Worm (Caenorhabditis elegans): ENCODE results near the gene F59B10.3.

Gene F59B10.3

DNA sequence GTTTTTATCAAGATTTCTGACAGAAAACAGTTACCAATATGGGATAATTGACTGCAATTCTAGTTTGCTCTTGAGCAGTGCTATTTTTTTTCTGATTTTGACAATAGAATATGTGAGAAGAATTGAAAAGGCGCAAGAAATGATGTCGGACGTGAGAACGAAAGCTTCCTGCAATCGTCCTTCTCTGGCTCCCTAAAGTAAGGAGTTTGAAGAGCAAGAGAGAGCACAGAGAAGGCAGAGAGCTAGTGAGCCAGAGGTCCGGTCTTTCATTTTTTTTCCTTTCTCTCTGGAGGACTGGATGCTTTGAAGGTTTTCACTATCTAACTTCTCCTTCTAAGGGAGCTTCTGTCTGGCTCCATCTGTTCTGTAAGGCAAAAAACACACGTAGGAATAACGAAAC lies 39.8 kb downstream of the F59B10.3 start:
- TF ChIP-seq nhr-28 (tag; optimal IDR thresholded peaks at IDR 0.05) = no peak
- peak; percentile 13 for TF ChIP-seq ces-1 (GFP tag; optimal IDR thresholded peaks at IDR 0.05)
- no peak for TF ChIP-seq blmp-1 (tag; optimal IDR thresholded peaks at IDR 0.05)

DNA sequence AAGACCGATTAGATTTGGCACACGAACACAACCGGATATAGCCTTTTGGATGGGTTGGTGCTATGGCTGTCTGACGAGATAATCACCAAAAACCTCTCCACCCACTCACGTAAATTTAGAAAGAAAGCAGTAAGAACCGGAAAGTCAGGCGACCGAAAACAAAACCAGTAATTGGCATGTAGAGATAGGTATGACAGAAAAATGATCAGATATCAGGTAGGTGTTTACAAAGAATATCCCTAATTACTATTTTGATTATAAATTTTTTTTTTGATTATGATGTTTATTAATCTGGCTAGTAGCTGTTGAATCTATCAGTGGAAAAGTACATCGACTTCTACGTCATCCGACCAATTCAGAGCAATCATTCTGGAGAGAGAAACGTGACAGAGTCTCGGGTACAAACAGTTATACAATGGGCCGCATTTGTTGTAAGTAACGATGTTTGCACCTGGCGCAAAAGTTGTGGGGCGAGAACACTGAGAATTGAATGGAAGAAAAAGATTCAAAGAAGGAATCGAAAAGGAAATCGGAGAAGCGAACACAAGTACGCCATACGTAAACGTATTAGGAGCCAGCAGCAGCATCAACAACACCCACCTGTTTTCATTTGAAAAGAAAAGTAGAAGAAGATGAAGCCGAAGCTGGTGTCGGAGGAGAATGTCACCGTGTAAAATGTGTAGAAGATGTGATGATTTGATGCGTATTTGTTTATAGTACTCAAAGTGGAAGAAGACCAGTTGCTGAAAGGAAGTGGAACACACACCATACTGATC lies 40.7 kb downstream of the F59B10.3 start:
- TF ChIP-seq sptf-1 (tag; optimal IDR thresholded peaks at IDR 0.05) (no peak), elt-3 (tag; optimal IDR thresholded peaks at IDR 0.05) (no peak)

DNA sequence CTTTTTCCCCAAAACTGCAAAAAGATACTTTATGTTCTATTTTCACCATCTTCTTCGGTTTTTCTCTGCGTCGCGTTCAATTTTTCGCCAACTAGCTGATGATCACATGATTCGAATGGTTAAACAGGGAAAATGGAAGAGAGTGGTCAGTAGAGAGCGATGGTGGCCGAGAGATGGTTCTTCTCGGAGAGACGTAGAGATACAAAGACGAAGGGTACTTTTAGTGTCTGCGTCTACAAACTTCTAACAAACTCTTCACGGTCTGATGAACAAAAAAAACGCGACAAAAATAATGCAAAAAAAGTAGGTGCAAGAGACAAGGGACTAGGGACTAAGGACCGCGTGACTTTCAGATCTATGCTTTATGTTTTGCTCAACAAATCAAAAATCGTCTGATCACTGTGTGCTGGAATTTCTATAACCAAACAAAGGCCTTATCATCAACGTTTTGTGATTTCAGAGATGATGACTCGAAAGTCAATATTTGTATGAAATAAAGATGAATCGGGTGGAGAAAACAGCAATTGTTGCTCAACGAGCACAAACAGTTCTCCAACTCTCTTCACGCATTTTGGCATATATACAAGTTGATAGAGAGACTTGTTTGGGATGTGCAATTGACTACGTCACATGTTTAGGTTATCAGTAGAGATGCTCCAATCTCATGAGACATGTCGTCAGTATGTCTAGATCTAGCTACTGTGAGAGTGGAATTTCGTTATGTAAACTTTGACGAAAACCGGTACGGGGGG lies 41.8 kb downstream of the F59B10.3 start:
- TF ChIP-seq mab-5 (tag; optimal IDR thresholded peaks at IDR 0.05) (no peak), mls-2 (tag; optimal IDR thresholded peaks at IDR 0.05) (peak; percentile 9), blmp-1 (tag; optimal IDR thresholded peaks at IDR 0.05) (peak; percentile 34), elt-3 (tag; optimal IDR thresholded peaks at IDR 0.05) (no peak), ceh-39 (tag; optimal IDR thresholded peaks at IDR 0.05) (no peak), nhr-237 (tag; optimal IDR thresholded peaks at IDR 0.05) (peak; percentile 73), ceh-43 (GFP tag; optimal IDR thresholded peaks at IDR 0.05) (no peak), pha-4 (tag; optimal IDR thresholded peaks at IDR 0.05) (peak; percentile 23), nhr-2 (tag; optimal IDR thresholded peaks at IDR 0.05) (peak; percentile 34), cnd-1 (tag; optimal IDR thresholded peaks at IDR 0.05) (no peak), ces-1 (GFP tag; optimal IDR thresholded peaks at IDR 0.05) (peak; percentile 75), drap-1 (GFP tag; optimal IDR thresholded peaks at IDR 0.05) (no peak), hlh-1 (tag; optimal IDR thresholded peaks at IDR 0.05) (peak; percentile 49), unc-120 (tag; optimal IDR thresholded peaks at IDR 0.05; ENCODE audit: poor library complexity, severe bottlenecking) (peak; percentile 71), lin-13 (tag; optimal IDR thresholded peaks at IDR 0.05) (no peak), unc-39 (tag; optimal IDR thresholded peaks at IDR 0.05) (no peak), lsy-2 (tag; optimal IDR thresholded peaks at IDR 0.05) (peak; percentile 21), unc-62 (GFP tag; optimal IDR thresholded peaks at IDR 0.05) (peak; percentile 32), elt-1 (tag; optimal IDR thresholded peaks at IDR 0.05; ENCODE audit: borderline replicate concordance, insufficient read depth) (peak; percentile 44), ham-2 (GFP tag; optimal IDR thresholded peaks at IDR 0.05) (peak; percentile 41), mep-1 (tag; optimal IDR thresholded peaks at IDR 0.05) (peak; percentile 59), sem-2 (GFP tag; optimal IDR thresholded peaks at IDR 0.05) (no peak)

DNA sequence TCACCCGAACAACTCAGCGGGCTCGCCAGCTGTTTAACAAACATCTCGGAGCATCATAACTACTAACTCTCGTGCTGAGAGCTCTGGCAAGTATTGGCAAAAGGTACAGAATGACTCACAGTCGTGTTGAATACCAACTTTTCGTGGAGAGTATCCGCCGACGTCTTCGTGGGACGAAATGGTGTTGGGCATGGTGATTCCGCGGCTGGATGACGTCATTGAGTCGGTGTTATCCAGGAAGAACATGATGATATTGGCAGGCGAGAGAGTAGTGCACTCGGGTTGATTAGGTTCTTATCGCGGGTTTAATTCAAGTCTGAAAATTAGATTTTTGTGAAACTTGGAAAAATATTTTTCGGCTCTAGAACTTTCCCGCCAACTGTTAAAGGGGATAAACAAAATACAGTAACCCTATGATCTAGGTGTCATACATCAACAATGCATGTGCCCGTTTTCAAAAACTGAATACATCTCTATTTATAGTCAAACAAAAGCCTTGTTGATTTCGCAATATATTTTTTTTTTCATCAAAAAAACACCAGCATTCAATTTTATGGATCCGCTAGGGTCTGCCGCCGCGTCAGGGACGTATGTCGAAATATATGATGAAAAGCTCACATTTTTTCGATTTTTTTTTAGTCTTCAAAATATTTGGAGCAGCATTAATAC lies 43.2 kb downstream of the F59B10.3 start:
- TF ChIP-seq unc-120 (tag; optimal IDR thresholded peaks at IDR 0.05; ENCODE audit: poor library complexity, severe bottlenecking) (no peak), hlh-1 (tag; optimal IDR thresholded peaks at IDR 0.05) (peak; percentile 15), pha-4 (tag; optimal IDR thresholded peaks at IDR 0.05) (no peak), lsy-2 (tag; optimal IDR thresholded peaks at IDR 0.05) (no peak), nhr-76 (tag; optimal IDR thresholded peaks at IDR 0.05) (no peak), mab-5 (tag; optimal IDR thresholded peaks at IDR 0.05) (no peak), zip-8 (tag; optimal IDR thresholded peaks at IDR 0.05) (peak; percentile 9), tbx-8 (GFP tag; optimal IDR thresholded peaks at IDR 0.05) (no peak), blmp-1 (tag; optimal IDR thresholded peaks at IDR 0.05) (no peak), drap-1 (GFP tag; optimal IDR thresholded peaks at IDR 0.05) (no peak), nhr-2 (tag; optimal IDR thresholded peaks at IDR 0.05) (no peak), nhr-12 (tag; optimal IDR thresholded peaks at IDR 0.05) (no peak)

DNA sequence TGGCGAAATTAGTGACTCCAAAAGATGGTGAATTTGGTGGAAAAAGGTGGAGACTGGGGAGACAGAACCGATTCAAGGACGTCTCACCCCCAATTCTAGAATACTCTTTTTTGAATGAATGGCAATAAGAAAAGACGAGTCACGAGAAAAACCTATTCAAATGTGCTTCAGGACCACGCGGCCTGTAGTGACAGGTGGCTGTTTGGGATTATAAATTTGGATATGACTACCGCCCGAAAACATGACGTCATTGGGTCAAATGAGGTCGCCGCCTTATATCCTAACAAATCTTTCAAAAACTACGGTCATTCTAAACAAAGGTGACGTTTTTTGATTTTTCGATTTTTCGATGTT lies 43.7 kb downstream of the F59B10.3 start:
- TF ChIP-seq unc-62 (GFP tag; optimal IDR thresholded peaks at IDR 0.05) (peak; percentile 5), cnd-1 (tag; optimal IDR thresholded peaks at IDR 0.05) (peak; percentile 40), lin-32 (GFP tag; optimal IDR thresholded peaks at IDR 0.05) (peak; percentile 82), ztf-11 (tag; optimal IDR thresholded peaks at IDR 0.05) (no peak), nhr-2 (tag; optimal IDR thresholded peaks at IDR 0.05) (peak; percentile 71), snpc-4 (tag; optimal IDR thresholded peaks at IDR 0.05) (no peak), lin-13 (tag; optimal IDR thresholded peaks at IDR 0.05) (no peak), nhr-76 (tag; optimal IDR thresholded peaks at IDR 0.05) (no peak), zip-8 (tag; optimal IDR thresholded peaks at IDR 0.05) (peak; percentile 50), sem-2 (GFP tag; optimal IDR thresholded peaks at IDR 0.05) (no peak), unc-39 (tag; optimal IDR thresholded peaks at IDR 0.05) (no peak), unc-120 (tag; optimal IDR thresholded peaks at IDR 0.05; ENCODE audit: poor library complexity, severe bottlenecking) (no peak), tbx-8 (GFP tag; optimal IDR thresholded peaks at IDR 0.05) (no peak), nhr-12 (tag; optimal IDR thresholded peaks at IDR 0.05) (no peak)
